Fruit fly (Drosophila melanogaster): ENCODE data around the gene CG43915.
A peak's percentile ranks its signal among the peaks of the same experiment; 100 is the strongest.

The CG43915 gene

DNA sequence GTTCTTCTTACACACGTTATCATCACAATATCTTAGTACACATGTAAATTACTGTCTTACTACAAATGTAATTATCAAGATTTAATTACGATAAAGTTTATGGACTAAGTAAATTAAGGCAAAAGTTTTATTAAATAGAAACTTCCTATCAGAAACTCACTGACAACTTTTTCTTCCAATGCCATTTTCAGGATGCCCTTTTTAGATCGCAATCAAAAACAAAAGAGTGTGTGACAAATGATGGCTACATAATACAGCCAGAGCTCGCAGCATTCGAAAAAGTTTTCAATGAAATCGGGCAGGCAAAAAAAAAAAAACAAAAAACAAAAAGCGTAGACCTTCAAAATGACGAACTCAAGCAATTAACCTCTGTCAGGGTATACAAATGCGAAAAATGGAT lies at the start of gene CG43915:
CG43915 (plus strand) TSS at position 301 of the 400 bp plus-strand sequence.
- no peak for TF ChIP-seq fd96Ca (GFP tag; IDR thresholded peaks at IDR 0.05)
- no peak for TF ChIP-seq CG34367 (tag; optimal IDR thresholded peaks at IDR 0.05)
- no peak for TF ChIP-seq CG8159 (tag; optimal IDR thresholded peaks at IDR 0.05)
- TF ChIP-seq CG17806 (tag; optimal IDR thresholded peaks at IDR 0.05) = no peak
- no peak for TF ChIP-seq EcR (GFP tag; optimal IDR thresholded peaks at IDR 0.05)
- no peak for TF ChIP-seq CG9948 (tag; optimal IDR thresholded peaks at IDR 0.05)
- TF ChIP-seq gl (tag; optimal IDR thresholded peaks at IDR 0.05) = no peak
- no peak for TF ChIP-seq Pif1B (GFP tag; optimal IDR thresholded peaks at IDR 0.05)
- no peak for TF ChIP-seq CG8301 (tag; optimal IDR thresholded peaks at IDR 0.05)
- no peak for TF ChIP-seq Snoo (tag; optimal IDR thresholded peaks at IDR 0.05)
- no peak for TF ChIP-seq Pif1A (GFP tag; optimal IDR thresholded peaks at IDR 0.05)
- no peak for TF ChIP-seq CG4496 (GFP tag; IDR thresholded peaks at IDR 0.05)
- TF ChIP-seq CG13204 (GFP tag; optimal IDR thresholded peaks at IDR 0.05) = no peak
- TF ChIP-seq D1 (tag; optimal IDR thresholded peaks at IDR 0.05) = no peak
- no peak for TF ChIP-seq CG10348 (GFP tag; IDR thresholded peaks at IDR 0.05)
- TF ChIP-seq CG14655 (GFP tag; optimal IDR thresholded peaks at IDR 0.05) = no peak
- TF ChIP-seq rn (GFP tag; IDR thresholded peaks at IDR 0.05) = no peak

DNA sequence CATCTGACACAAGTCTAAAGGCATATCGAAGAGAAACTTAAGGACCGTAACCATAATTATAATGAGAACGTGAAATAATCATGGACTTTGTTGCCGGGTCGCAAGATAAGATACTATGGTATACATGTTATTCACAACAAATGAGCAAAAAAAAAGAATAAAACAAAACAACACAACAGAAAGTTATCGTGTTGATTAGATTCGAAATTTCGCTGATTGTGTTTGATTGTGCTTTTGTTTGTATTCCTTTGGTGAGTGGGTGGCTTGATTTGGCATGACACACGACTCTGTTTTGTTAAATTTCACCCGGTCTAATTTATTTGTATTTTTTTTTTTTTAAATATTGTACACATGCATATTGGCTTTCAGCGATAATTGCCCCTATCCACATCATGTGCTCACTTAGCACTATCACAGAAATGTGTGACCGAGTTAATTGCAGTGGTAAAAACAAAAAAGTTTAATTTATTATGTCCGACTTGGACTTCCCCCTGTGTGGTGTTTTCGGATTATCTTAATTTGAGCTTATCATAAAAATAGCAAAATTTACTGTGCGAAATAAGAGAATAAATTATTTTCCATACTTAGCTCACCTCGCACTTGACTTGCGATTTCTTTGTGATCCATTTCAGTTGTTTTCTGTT lies 48.9 kb upstream of the CG43915 start:
- no peak for TF ChIP-seq CG4496 (GFP tag; IDR thresholded peaks at IDR 0.05)
- TF ChIP-seq CG8159 (tag; optimal IDR thresholded peaks at IDR 0.05) = no peak
- TF ChIP-seq CG12605 (GFP tag; IDR thresholded peaks at IDR 0.05) = no peak
- TF ChIP-seq CG15710 (tag; optimal IDR thresholded peaks at IDR 0.05) = no peak
- TF ChIP-seq CG10348 (GFP tag; IDR thresholded peaks at IDR 0.05) = no peak
- TF ChIP-seq CG34367 (tag; optimal IDR thresholded peaks at IDR 0.05) = no peak
- TF ChIP-seq CG8301 (tag; optimal IDR thresholded peaks at IDR 0.05) = no peak
- TF ChIP-seq fd96Ca (GFP tag; IDR thresholded peaks at IDR 0.05) = no peak
- TF ChIP-seq Pif1A (GFP tag; optimal IDR thresholded peaks at IDR 0.05) = no peak
- no peak for TF ChIP-seq D1 (tag; optimal IDR thresholded peaks at IDR 0.05)
- TF ChIP-seq Pif1B (GFP tag; optimal IDR thresholded peaks at IDR 0.05) = no peak
- no peak for TF ChIP-seq CG17806 (tag; optimal IDR thresholded peaks at IDR 0.05)
- no peak for TF ChIP-seq Snoo (tag; optimal IDR thresholded peaks at IDR 0.05)
- no peak for TF ChIP-seq EcR (GFP tag; optimal IDR thresholded peaks at IDR 0.05)
- TF ChIP-seq rn (GFP tag; IDR thresholded peaks at IDR 0.05) = no peak
- TF ChIP-seq CG13204 (GFP tag; optimal IDR thresholded peaks at IDR 0.05) = no peak
- TF ChIP-seq CG14655 (GFP tag; optimal IDR thresholded peaks at IDR 0.05) = no peak
- TF ChIP-seq Ets98B (GFP tag; IDR thresholded peaks at IDR 0.05) = no peak
- TF ChIP-seq CG9948 (tag; optimal IDR thresholded peaks at IDR 0.05) = no peak

- TF ChIP-seq CG4496 (GFP tag; IDR thresholded peaks at IDR 0.05) (no peak), rn (GFP tag; IDR thresholded peaks at IDR 0.05) (no peak), CG9948 (tag; optimal IDR thresholded peaks at IDR 0.05) (no peak), Pif1B (GFP tag; optimal IDR thresholded peaks at IDR 0.05) (no peak), fd96Ca (GFP tag; IDR thresholded peaks at IDR 0.05) (no peak), gl (tag; optimal IDR thresholded peaks at IDR 0.05) (no peak), CG32121 (GFP tag; IDR thresholded peaks at IDR 0.05) (no peak), CG10348 (GFP tag; IDR thresholded peaks at IDR 0.05) (no peak), Snoo (tag; optimal IDR thresholded peaks at IDR 0.05) (no peak)
These were observed 47.2 kb upstream of the CG43915 start for dm6 chr3L:3925487-3925886.

- TF ChIP-seq CG8301 (tag; optimal IDR thresholded peaks at IDR 0.05) (no peak), CG9948 (tag; optimal IDR thresholded peaks at IDR 0.05) (no peak), fd96Ca (GFP tag; IDR thresholded peaks at IDR 0.05) (no peak)
These were observed 46.4 kb upstream of the CG43915 start for dm6 chr3L:3926191-3926765.

DNA sequence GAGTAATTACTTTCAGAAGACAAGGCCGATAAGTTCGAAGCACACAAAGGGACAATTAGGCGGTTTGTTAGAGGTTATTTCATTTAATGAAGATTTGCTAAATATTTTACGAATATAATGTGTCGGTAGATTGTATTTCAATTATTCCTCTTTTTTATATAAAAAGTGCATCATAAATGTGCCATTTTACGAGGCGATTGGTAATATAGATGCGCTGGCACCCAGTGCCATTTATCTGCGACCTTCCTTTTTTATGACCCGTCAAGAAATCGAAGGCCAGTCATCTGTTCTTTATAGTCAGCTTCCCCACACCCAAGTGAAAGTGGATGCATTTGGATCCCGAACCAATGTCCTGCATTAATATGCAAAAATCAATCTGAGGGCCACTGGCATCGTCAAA lies 45.2 kb upstream of the CG43915 start:
- no peak for TF ChIP-seq CG10348 (GFP tag; IDR thresholded peaks at IDR 0.05)
- TF ChIP-seq fd96Ca (GFP tag; IDR thresholded peaks at IDR 0.05) = no peak
- no peak for TF ChIP-seq CG9948 (tag; optimal IDR thresholded peaks at IDR 0.05)
- TF ChIP-seq D1 (tag; optimal IDR thresholded peaks at IDR 0.05) = no peak
- TF ChIP-seq CG13204 (GFP tag; optimal IDR thresholded peaks at IDR 0.05) = no peak
- no peak for TF ChIP-seq Pif1A (GFP tag; optimal IDR thresholded peaks at IDR 0.05)
- no peak for TF ChIP-seq CG34367 (tag; optimal IDR thresholded peaks at IDR 0.05)
- no peak for TF ChIP-seq Pif1B (GFP tag; optimal IDR thresholded peaks at IDR 0.05)
- TF ChIP-seq CG32121 (GFP tag; IDR thresholded peaks at IDR 0.05) = no peak
- no peak for TF ChIP-seq rn (GFP tag; IDR thresholded peaks at IDR 0.05)
- no peak for TF ChIP-seq CG12605 (GFP tag; IDR thresholded peaks at IDR 0.05)
- TF ChIP-seq Snoo (tag; optimal IDR thresholded peaks at IDR 0.05) = no peak
- no peak for TF ChIP-seq CG4496 (GFP tag; IDR thresholded peaks at IDR 0.05)
- TF ChIP-seq Ets98B (GFP tag; IDR thresholded peaks at IDR 0.05) = no peak

DNA sequence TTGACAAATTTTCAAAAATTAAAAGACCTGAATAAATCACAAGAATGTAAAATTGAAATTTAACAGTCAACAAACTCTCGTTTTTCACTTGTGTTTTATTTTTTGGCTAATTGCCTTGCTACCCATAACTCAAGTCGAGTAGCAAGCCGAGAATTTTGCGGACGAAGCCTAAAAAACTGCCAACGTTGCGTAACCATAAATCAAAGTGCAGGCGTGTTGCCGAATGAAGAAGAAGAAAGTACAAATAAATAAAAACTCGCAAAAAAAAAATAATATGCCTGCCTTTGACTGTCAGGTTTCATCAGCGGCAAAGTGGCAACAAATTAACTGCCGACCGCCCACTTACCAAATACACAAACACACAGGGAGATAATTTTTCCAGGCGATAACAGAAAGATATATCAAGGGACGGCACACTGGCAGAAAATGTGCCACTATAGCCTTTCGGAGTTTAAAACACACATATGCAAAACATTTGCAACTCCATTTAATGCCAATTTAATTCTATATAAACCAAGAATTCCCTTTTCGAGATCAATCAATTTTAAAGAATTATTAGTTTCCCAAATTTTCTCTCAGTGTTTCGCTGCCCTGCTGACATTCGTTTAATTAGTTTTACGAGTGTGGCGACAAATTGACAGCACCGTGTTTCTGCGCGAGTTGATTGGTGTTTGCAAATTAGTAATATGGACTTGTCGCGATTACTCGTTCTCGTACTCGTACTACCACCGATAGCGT lies 44.3 kb upstream of the CG43915 start:
- peak; percentile 69 for TF ChIP-seq CG4496 (GFP tag; IDR thresholded peaks at IDR 0.05)
- peak; percentile 29 for TF ChIP-seq CG8301 (tag; optimal IDR thresholded peaks at IDR 0.05)
- peak; percentile 72 for TF ChIP-seq Pif1B (GFP tag; optimal IDR thresholded peaks at IDR 0.05)
- no peak for TF ChIP-seq rn (GFP tag; IDR thresholded peaks at IDR 0.05)
- TF ChIP-seq CG34367 (tag; optimal IDR thresholded peaks at IDR 0.05) = peak; percentile 54
- no peak for TF ChIP-seq EcR (GFP tag; optimal IDR thresholded peaks at IDR 0.05)
- TF ChIP-seq gl (tag; optimal IDR thresholded peaks at IDR 0.05) = no peak
- TF ChIP-seq CG17806 (tag; optimal IDR thresholded peaks at IDR 0.05) = peak; percentile 50
- TF ChIP-seq Pif1A (GFP tag; optimal IDR thresholded peaks at IDR 0.05) = peak; percentile 73
- peak; percentile 55 for TF ChIP-seq CG14655 (GFP tag; optimal IDR thresholded peaks at IDR 0.05)
- peak; percentile 74 for TF ChIP-seq Ets98B (GFP tag; IDR thresholded peaks at IDR 0.05)
- TF ChIP-seq Snoo (tag; optimal IDR thresholded peaks at IDR 0.05) = peak; percentile 82
- peak; percentile 75 for TF ChIP-seq CG8159 (tag; optimal IDR thresholded peaks at IDR 0.05)
- peak; percentile 82 for TF ChIP-seq CG12605 (GFP tag; IDR thresholded peaks at IDR 0.05)
- TF ChIP-seq CG15710 (tag; optimal IDR thresholded peaks at IDR 0.05) = peak; percentile 77
- TF ChIP-seq fd96Ca (GFP tag; IDR thresholded peaks at IDR 0.05) = peak; percentile 75
- TF ChIP-seq D1 (tag; optimal IDR thresholded peaks at IDR 0.05) = no peak
- peak; percentile 43; the same call in 1 of the 2 replicates for TF ChIP-seq CG10348 (GFP tag; IDR thresholded peaks at IDR 0.05)
- TF ChIP-seq CG32121 (GFP tag; IDR thresholded peaks at IDR 0.05) = peak; percentile 30; the same call in 1 of the 2 replicates
- no peak for TF ChIP-seq CG13204 (GFP tag; optimal IDR thresholded peaks at IDR 0.05)
- TF ChIP-seq CG9948 (tag; optimal IDR thresholded peaks at IDR 0.05) = no peak
